Worm (Caenorhabditis elegans) whole organism, mixed stage, embryonic: ENCODE results near the gene C30B5.17.

Experiments
- M03D4.4 ChIP-seq: sonication (generic microtip); optimal IDR thresholded peaks from 2 replicates; lab custom pipeline; 2017; ENCODE audit warnings: mild to moderate bottlenecking, missing genetic modification characterization, missing compliant biosample characterization
- bed-3 ChIP-seq: fragments of 200-800 bp; sonication (Bioruptor generic); optimal IDR thresholded peaks from 3 replicates; lab custom pipeline; 2018; ENCODE audit warnings: mild to moderate bottlenecking, missing genetic modification characterization, moderate library complexity, missing compliant biosample characterization
- ceh-39 ChIP-seq: fragments of 150-350 bp; optimal IDR thresholded peaks from 2 replicates; lab custom pipeline; 2014; ENCODE audit warnings: missing biosample characterization, missing genetic modification characterization
- ceh-83 ChIP-seq: fragments of 200-800 bp; sonication (Bioruptor generic); optimal IDR thresholded peaks from 2 replicates; lab custom pipeline; 2018; ENCODE audit warnings: mild to moderate bottlenecking, missing genetic modification characterization, missing compliant biosample characterization
- ces-1 ChIP-seq: fragments of 150-350 bp; optimal IDR thresholded peaks from 2 replicates; lab custom pipeline; 2014; ENCODE audit warnings: missing biosample characterization, missing genetic modification reagents, missing genetic modification characterization
- cnd-1 ChIP-seq: fragments of 200-800 bp; sonication (Bioruptor generic); optimal IDR thresholded peaks from 2 replicates; lab custom pipeline; 2018; ENCODE audit warnings: mild to moderate bottlenecking, missing genetic modification characterization, missing compliant biosample characterization
- drap-1 ChIP-seq: fragments of 200-800 bp; sonication (Bioruptor generic); optimal IDR thresholded peaks from 3 replicates; lab custom pipeline; 2018; ENCODE audit warnings: mild to moderate bottlenecking, missing genetic modification characterization, missing compliant biosample characterization
- elt-1 ChIP-seq: sonication (generic microtip); optimal IDR thresholded peaks from 2 replicates; lab custom pipeline; 2017; ENCODE audit warnings: missing genetic modification characterization, mild to moderate bottlenecking, missing compliant biosample characterization, antibody characterized with exemption, moderate library complexity, borderline replicate concordance; ENCODE audit not compliant: insufficient read depth
- elt-3 ChIP-seq: fragments of 150-350 bp; optimal IDR thresholded peaks from 2 replicates; lab custom pipeline; 2014; ENCODE audit warnings: missing biosample characterization, missing genetic modification characterization
- flh-1 ChIP-seq: fragments of 200-800 bp; sonication (Bioruptor generic); optimal IDR thresholded peaks from 2 replicates; lab custom pipeline; 2018; ENCODE audit warnings: mild to moderate bottlenecking, missing genetic modification characterization, moderate library complexity, missing compliant biosample characterization
- ham-2 ChIP-seq: fragments of 200-800 bp; sonication (Bioruptor generic); optimal IDR thresholded peaks from 2 replicates; lab custom pipeline; 2018; ENCODE audit warnings: mild to moderate bottlenecking, missing genetic modification characterization, missing compliant biosample characterization
- hlh-1 ChIP-seq: fragments of 150-350 bp; optimal IDR thresholded peaks from 2 replicates; lab custom pipeline; 2014; ENCODE audit warnings: missing biosample characterization, missing genetic modification reagents, missing genetic modification characterization
- lin-13 ChIP-seq: fragments of 150-350 bp; optimal IDR thresholded peaks from 2 replicates; lab custom pipeline; 2014; ENCODE audit warnings: missing biosample characterization, missing genetic modification characterization
- lin-32 ChIP-seq: fragments of 200-800 bp; sonication (Bioruptor generic); optimal IDR thresholded peaks from 2 replicates; lab custom pipeline; 2018; ENCODE audit warnings: mild to moderate bottlenecking, missing genetic modification characterization, missing compliant biosample characterization
- lsy-2 ChIP-seq: fragments of 150-350 bp; optimal IDR thresholded peaks from 2 replicates; lab custom pipeline; 2014; ENCODE audit warnings: missing biosample characterization, missing genetic modification characterization
- mab-5 ChIP-seq: fragments of 150-350 bp; optimal IDR thresholded peaks from 2 replicates; lab custom pipeline; 2014; ENCODE audit warnings: missing biosample characterization, missing genetic modification characterization
- mls-2 ChIP-seq: sonication (generic microtip); optimal IDR thresholded peaks from 2 replicates; lab custom pipeline; 2016; ENCODE audit warnings: mild to moderate bottlenecking, missing genetic modification characterization, moderate library complexity, missing compliant biosample characterization
- nhr-12 ChIP-seq: fragments of 150-350 bp; optimal IDR thresholded peaks from 2 replicates; lab custom pipeline; 2014; ENCODE audit warnings: missing biosample characterization, missing genetic modification characterization
- nhr-2 ChIP-seq: fragments of 150-350 bp; optimal IDR thresholded peaks from 2 replicates; lab custom pipeline; 2014; ENCODE audit warnings: missing biosample characterization, missing genetic modification characterization
- nhr-237 ChIP-seq: fragments of 150-350 bp; optimal IDR thresholded peaks from 2 replicates; lab custom pipeline; 2014; ENCODE audit warnings: missing biosample characterization, missing genetic modification characterization
- nhr-28 ChIP-seq: fragments of 150-350 bp; optimal IDR thresholded peaks from 2 replicates; lab custom pipeline; 2014; ENCODE audit warnings: missing biosample characterization, missing genetic modification characterization
- nhr-76 ChIP-seq: sonication (generic microtip); optimal IDR thresholded peaks from 2 replicates; lab custom pipeline; 2017; ENCODE audit warnings: missing biosample characterization, missing genetic modification characterization
- pha-4 ChIP-seq: fragments of 150-350 bp; optimal IDR thresholded peaks from 2 replicates; lab custom pipeline; 2018; ENCODE audit warnings: missing biosample characterization, missing genetic modification reagents, missing genetic modification characterization
- sem-2 ChIP-seq: fragments of 200-800 bp; sonication (Bioruptor generic); optimal IDR thresholded peaks from 2 replicates; lab custom pipeline; 2018; ENCODE audit warnings: mild to moderate bottlenecking, missing genetic modification characterization, missing compliant biosample characterization
- snpc-4 ChIP-seq: fragments of 150-350 bp; optimal IDR thresholded peaks from 2 replicates; lab custom pipeline; 2014; ENCODE audit warnings: missing biosample characterization, missing genetic modification characterization
- sptf-1 ChIP-seq: sonication (generic microtip); optimal IDR thresholded peaks from 2 replicates; lab custom pipeline; 2017; ENCODE audit warnings: mild to moderate bottlenecking, missing genetic modification characterization, moderate library complexity, missing compliant biosample characterization
- tbx-8 ChIP-seq: fragments of 200-800 bp; sonication (Bioruptor generic); optimal IDR thresholded peaks from 2 replicates; lab custom pipeline; 2018; ENCODE audit warnings: mild to moderate bottlenecking, missing genetic modification characterization, moderate library complexity, missing compliant biosample characterization
- unc-120 ChIP-seq: sonication (generic microtip); optimal IDR thresholded peaks from 2 replicates; lab custom pipeline; 2017; ENCODE audit warnings: missing genetic modification characterization, missing compliant biosample characterization; ENCODE audit not compliant: poor library complexity, severe bottlenecking
- unc-62 ChIP-seq: fragments of 150-350 bp; optimal IDR thresholded peaks from 2 replicates; lab custom pipeline; 2014; ENCODE audit warnings: missing biosample characterization, missing genetic modification reagents, missing genetic modification characterization
- zip-8 ChIP-seq: fragments of 150-350 bp; optimal IDR thresholded peaks from 2 replicates; lab custom pipeline; 2014; ENCODE audit warnings: missing biosample characterization, missing genetic modification characterization
- ztf-11 ChIP-seq: fragments of 150-350 bp; optimal IDR thresholded peaks from 2 replicates; lab custom pipeline; 2014; ENCODE audit warnings: missing biosample characterization, missing genetic modification characterization

Gene C30B5.17

ce11 chrII:6180552-6180951 lies 22.3 kb downstream of the C30B5.17 start:
- TF ChIP-seq snpc-4 (tag; lab: Kevin White, UChicago): no peak
- TF ChIP-seq nhr-28 (tag; lab: Kevin White, UChicago): no peak
- TF ChIP-seq ces-1 (GFP tag; lab: Kevin White, UChicago): no peak
- TF ChIP-seq nhr-76 (tag; lab: Kevin White, UChicago): no peak
- TF ChIP-seq hlh-1: no peak
- no peak for TF ChIP-seq elt-3 (tag; lab: Kevin White, UChicago)
- TF ChIP-seq sem-2 (GFP tag; lab: Kevin White, UChicago): no peak
- TF ChIP-seq drap-1: no peak
- TF ChIP-seq cnd-1 (tag; lab: Kevin White, UChicago): no peak
- no peak for TF ChIP-seq nhr-12 (tag; lab: Kevin White, UChicago)
- no peak for TF ChIP-seq ham-2 (GFP tag; lab: Kevin White, UChicago)

- TF ChIP-seq drap-1: no peak
- no peak for TF ChIP-seq mab-5
- no peak for TF ChIP-seq nhr-12 (tag; lab: Kevin White, UChicago)
- TF ChIP-seq bed-3 (GFP tag; lab: Kevin White, UChicago): no peak
- TF ChIP-seq ceh-83 (GFP tag; lab: Kevin White, UChicago): no peak
- TF ChIP-seq lin-13 (tag; lab: Kevin White, UChicago): no peak
- TF ChIP-seq flh-1 (GFP tag; lab: Kevin White, UChicago): no peak
- no peak for TF ChIP-seq unc-62 (GFP tag; lab: Kevin White, UChicago)
- TF ChIP-seq lsy-2: no peak
- TF ChIP-seq nhr-237: no peak
Observed at ce11 chrII:6179531-6179930, 23.3 kb downstream of the C30B5.17 start, which contains the start of gene F40H3.1. TSS of gene F40H3.1 (plus strand) at chrII:6179831.

ce11 chrII:6178743-6179129 lies 24.1 kb downstream of the C30B5.17 start:
- TF ChIP-seq drap-1: no peak
- TF ChIP-seq ceh-39: no peak
- TF ChIP-seq sem-2 (GFP tag; lab: Kevin White, UChicago): no peak
- TF ChIP-seq nhr-2 (tag; lab: Kevin White, UChicago): no peak
- no peak for TF ChIP-seq tbx-8 (GFP tag; lab: Kevin White, UChicago)
- no peak for TF ChIP-seq nhr-76 (tag; lab: Kevin White, UChicago)
- TF ChIP-seq mls-2: no peak
- no peak for TF ChIP-seq nhr-237
- no peak for TF ChIP-seq unc-120 (tag; lab: Kevin White, UChicago)
- TF ChIP-seq nhr-12 (tag; lab: Kevin White, UChicago): no peak
- no peak for TF ChIP-seq zip-8 (tag; lab: Kevin White, UChicago)
- TF ChIP-seq nhr-28 (tag; lab: Kevin White, UChicago): no peak
- TF ChIP-seq pha-4 (tag; lab: Kevin White, UChicago): no peak

ce11 chrII:6177975-6178742 lies 24.7 kb downstream of the C30B5.17 start:
- TF ChIP-seq elt-3 (tag; lab: Kevin White, UChicago) (no peak), snpc-4 (tag; lab: Kevin White, UChicago) (no peak), ceh-39 (no peak)

- TF ChIP-seq flh-1 (GFP tag; lab: Kevin White, UChicago): no peak
- TF ChIP-seq sptf-1 (tag; lab: Kevin White, UChicago): no peak
- peak; percentile 59 for TF ChIP-seq elt-1
Observed at ce11 chrII:6176154-6176897, 26.5 kb downstream of the C30B5.17 start.

ce11 chrII:6175027-6175426 lies 27.8 kb downstream of the C30B5.17 start:
- TF ChIP-seq nhr-28 (tag; lab: Kevin White, UChicago) (no peak), pha-4 (tag; lab: Kevin White, UChicago) (no peak), ztf-11 (no peak), lsy-2 (no peak), ham-2 (GFP tag; lab: Kevin White, UChicago) (no peak), sptf-1 (tag; lab: Kevin White, UChicago) (no peak), tbx-8 (GFP tag; lab: Kevin White, UChicago) (no peak), lin-32 (no peak), unc-62 (GFP tag; lab: Kevin White, UChicago) (no peak), drap-1 (no peak), M03D4.4 (tag; lab: Kevin White, UChicago) (no peak), mab-5 (no peak), nhr-12 (tag; lab: Kevin White, UChicago) (no peak), sem-2 (GFP tag; lab: Kevin White, UChicago) (no peak)
